Fruit fly (Drosophila melanogaster) whole organism, prepupa: ENCODE data around the gene NimB3.

ENCODE experiments used
- Eip75B ChIP-seq: fragments of 200-800 bp; sonication (Bioruptor generic); optimal IDR thresholded peaks from 3 replicates; lab custom pipeline; 2016; ENCODE audit warnings: missing biosample characterization, missing genetic modification characterization
- eg ChIP-seq: fragments of 200-800 bp; sonication (Bioruptor generic); IDR thresholded peaks from 3 replicates; pipeline ENCODE4 v1.3.6; 2022; ENCODE audit warnings: missing biosample characterization, missing genetic modification characterization

The NimB3 gene

dm6 chr2L:13923453-13923852 is 44.3 kb downstream of the NimB3 start, which contains the start of gene Vajk1:
TSS of gene Vajk1 (minus strand) at chr2L:13923553.
- TF ChIP-seq eg (GFP tag; lab: Robert Waterston, UW) (peak; percentile 31; the same call in 1 of the 3 replicates), Eip75B (GFP tag; lab: Kevin White, UChicago) (no peak)
